Worm (Caenorhabditis elegans) whole organism, late embryonic: ENCODE results near the gene mcm-2.

ENCODE experiments used
- C08G9.2 ChIP-seq: sonication (generic microtip); optimal IDR thresholded peaks from 2 replicates; lab custom pipeline; 2016; ENCODE audit warnings: mild to moderate bottlenecking, missing genetic modification characterization, moderate library complexity, missing compliant biosample characterization
- C38D4.7 ChIP-seq: fragments of 200-800 bp; sonication (Bioruptor generic); optimal IDR thresholded peaks from 2 replicates; lab custom pipeline; 2018; ENCODE audit warnings: mild to moderate bottlenecking, missing genetic modification characterization, moderate library complexity, missing compliant biosample characterization
- F13H6.1 ChIP-seq: sonication (generic microtip); optimal IDR thresholded peaks from 2 replicates; lab custom pipeline; 2016; ENCODE audit warnings: missing genetic modification characterization, missing compliant biosample characterization
- K02D7.2 ChIP-seq: sonication (generic microtip); optimal IDR thresholded peaks from 2 replicates; lab custom pipeline; 2017; ENCODE audit warnings: mild to moderate bottlenecking, missing genetic modification characterization, missing compliant biosample characterization
- K09A11.1 ChIP-seq: sonication (generic microtip); optimal IDR thresholded peaks from 2 replicates; lab custom pipeline; 2017; ENCODE audit warnings: antibody characterized with exemption, mild to moderate bottlenecking, missing genetic modification characterization, missing compliant biosample characterization; ENCODE audit not compliant: insufficient read depth
- Y22D7AL.16 ChIP-seq: sonication (generic microtip); optimal IDR thresholded peaks from 2 replicates; lab custom pipeline; 2016; ENCODE audit warnings: missing genetic modification characterization, missing compliant biosample characterization
- ahr-1 ChIP-seq: sonication (generic microtip); optimal IDR thresholded peaks from 2 replicates; lab custom pipeline; 2016; ENCODE audit warnings: missing genetic modification characterization, missing compliant biosample characterization
- ama-1 ChIP-seq: fragments of 150-350 bp; optimal IDR thresholded peaks from 2 replicates; lab custom pipeline; 2014
- ceh-18 ChIP-seq: sonication (generic microtip); optimal IDR thresholded peaks from 2 replicates; lab custom pipeline; 2016; ENCODE audit warnings: missing genetic modification characterization, missing compliant biosample characterization
- ceh-19 ChIP-seq: fragments of 200-800 bp; sonication (Bioruptor generic); optimal IDR thresholded peaks from 2 replicates; lab custom pipeline; 2018; ENCODE audit warnings: mild to moderate bottlenecking, missing genetic modification characterization, missing compliant biosample characterization
- ceh-2 ChIP-seq: sonication (generic microtip); optimal IDR thresholded peaks from 2 replicates; lab custom pipeline; 2016; ENCODE audit warnings: missing genotype, missing genetic modification characterization, missing compliant biosample characterization
- ceh-24 ChIP-seq: sonication (generic microtip); optimal IDR thresholded peaks from 2 replicates; lab custom pipeline; 2016; ENCODE audit warnings: mild to moderate bottlenecking, missing genetic modification characterization, missing compliant biosample characterization
- ceh-30 ChIP-seq: fragments of 150-350 bp; optimal IDR thresholded peaks from 2 replicates; lab custom pipeline; 2014; ENCODE audit warnings: missing biosample characterization, missing genetic modification characterization
- ceh-48 ChIP-seq: sonication (generic microtip); optimal IDR thresholded peaks from 2 replicates; lab custom pipeline; 2016; ENCODE audit warnings: missing genetic modification characterization, inconsistent platforms, missing compliant biosample characterization
- che-1 ChIP-seq: sonication (generic microtip); optimal IDR thresholded peaks from 2 replicates; lab custom pipeline; 2016; ENCODE audit warnings: mild to moderate bottlenecking, missing genetic modification characterization, missing compliant biosample characterization
- dmd-4 ChIP-seq: sonication (generic microtip); optimal IDR thresholded peaks from 2 replicates; lab custom pipeline; 2016; ENCODE audit warnings: borderline replicate concordance, missing genetic modification characterization, missing compliant biosample characterization
- elt-2 ChIP-seq: sonication (generic microtip); optimal IDR thresholded peaks from 2 replicates; lab custom pipeline; 2016; ENCODE audit warnings: missing genetic modification reagents, missing genetic modification characterization, missing compliant biosample characterization
- ets-4 ChIP-seq: sonication (generic microtip); optimal IDR thresholded peaks from 2 replicates; lab custom pipeline; 2016; ENCODE audit warnings: missing genetic modification characterization, missing compliant biosample characterization
- fax-1 ChIP-seq: sonication (generic microtip); optimal IDR thresholded peaks from 2 replicates; lab custom pipeline; 2016; ENCODE audit warnings: missing genotype, missing genetic modification characterization, missing compliant biosample characterization
- fkh-10 ChIP-seq: fragments of 150-350 bp; optimal IDR thresholded peaks from 2 replicates; lab custom pipeline; 2014; ENCODE audit warnings: missing biosample characterization, missing genetic modification reagents, missing genetic modification characterization
- fkh-6 ChIP-seq: sonication (generic microtip); optimal IDR thresholded peaks from 2 replicates; lab custom pipeline; 2016; ENCODE audit warnings: missing genetic modification characterization, missing compliant biosample characterization
- gmeb-2 ChIP-seq: sonication (generic microtip); optimal IDR thresholded peaks from 2 replicates; lab custom pipeline; 2016; ENCODE audit warnings: missing genetic modification characterization, inconsistent platforms, missing compliant biosample characterization
- hlh-30 ChIP-seq: sonication (generic microtip); optimal IDR thresholded peaks from 2 replicates; lab custom pipeline; 2017; ENCODE audit warnings: antibody characterized with exemption, missing genetic modification characterization, missing compliant biosample characterization; ENCODE audit not compliant: insufficient read depth
- hlh-6 ChIP-seq: sonication (generic microtip); optimal IDR thresholded peaks from 2 replicates; lab custom pipeline; 2016; ENCODE audit warnings: missing genotype, missing genetic modification characterization, missing compliant biosample characterization
- hlh-8 ChIP-seq: sonication (generic microtip); optimal IDR thresholded peaks from 2 replicates; lab custom pipeline; 2016; ENCODE audit warnings: missing genotype, missing genetic modification characterization, missing compliant biosample characterization
- lin-11 ChIP-seq: fragments of 200-800 bp; sonication (Bioruptor generic); optimal IDR thresholded peaks from 2 replicates; lab custom pipeline; 2018; ENCODE audit warnings: mild to moderate bottlenecking, missing genetic modification characterization, missing compliant biosample characterization
- mec-3 ChIP-seq: sonication (generic microtip); optimal IDR thresholded peaks from 2 replicates; lab custom pipeline; 2016; ENCODE audit warnings: borderline replicate concordance, missing genetic modification characterization, missing compliant biosample characterization
- nfya-1 ChIP-seq: sonication (generic microtip); optimal IDR thresholded peaks from 2 replicates; lab custom pipeline; 2017; ENCODE audit warnings: missing genetic modification characterization, mild to moderate bottlenecking, missing compliant biosample characterization, antibody characterized with exemption, moderate library complexity
- npax-4 ChIP-seq: sonication (generic microtip); optimal IDR thresholded peaks from 2 replicates; lab custom pipeline; 2016; ENCODE audit warnings: missing genetic modification characterization, missing compliant biosample characterization
- pag-3 ChIP-seq: sonication (generic microtip); optimal IDR thresholded peaks from 2 replicates; lab custom pipeline; 2016; ENCODE audit warnings: missing compliant biosample characterization, missing genetic modification characterization, borderline replicate concordance
- pat-9 ChIP-seq: fragments of 200-800 bp; sonication (Bioruptor generic); optimal IDR thresholded peaks from 2 replicates; lab custom pipeline; 2018; ENCODE audit warnings: mild to moderate bottlenecking, missing genetic modification characterization, moderate library complexity, missing compliant biosample characterization
- pha-2 ChIP-seq: sonication (generic microtip); optimal IDR thresholded peaks from 2 replicates; lab custom pipeline; 2017; ENCODE audit warnings: mild to moderate bottlenecking, missing genetic modification characterization, missing compliant biosample characterization
- pqm-1 ChIP-seq: sonication (generic microtip); optimal IDR thresholded peaks from 2 replicates; lab custom pipeline; 2016; ENCODE audit warnings: missing genetic modification characterization, missing compliant biosample characterization
- pros-1 ChIP-seq: fragments of 150-350 bp; optimal IDR thresholded peaks from 2 replicates; lab custom pipeline; 2014; ENCODE audit warnings: missing biosample characterization, missing genetic modification reagents, missing genetic modification characterization
- rnt-1 ChIP-seq: sonication (generic microtip); optimal IDR thresholded peaks from 2 replicates; lab custom pipeline; 2016; ENCODE audit warnings: missing genetic modification characterization, missing compliant biosample characterization
- sdc-2 ChIP-seq: sonication (generic microtip); optimal IDR thresholded peaks from 2 replicates; lab custom pipeline; 2016; ENCODE audit warnings: missing genotype, missing genetic modification characterization, missing compliant biosample characterization
- sox-4 ChIP-seq: sonication (generic microtip); optimal IDR thresholded peaks from 2 replicates; lab custom pipeline; 2017; ENCODE audit warnings: mild to moderate bottlenecking, missing genetic modification characterization, inconsistent platforms, missing compliant biosample characterization
- syd-9 ChIP-seq: sonication (generic microtip); optimal IDR thresholded peaks from 2 replicates; lab custom pipeline; 2016; ENCODE audit warnings: mild to moderate bottlenecking, missing genetic modification characterization, moderate library complexity, missing compliant biosample characterization
- tbx-2 ChIP-seq: sonication (generic microtip); optimal IDR thresholded peaks from 2 replicates; lab custom pipeline; 2016; ENCODE audit warnings: missing genetic modification characterization, missing compliant biosample characterization
- tbx-7 ChIP-seq: sonication (generic microtip); optimal IDR thresholded peaks from 2 replicates; lab custom pipeline; 2016; ENCODE audit warnings: missing genotype, missing genetic modification characterization, missing compliant biosample characterization
- ttx-3 ChIP-seq: sonication (generic microtip); optimal IDR thresholded peaks from 2 replicates; lab custom pipeline; 2016; ENCODE audit warnings: missing genetic modification reagents, missing genetic modification characterization, missing compliant biosample characterization
- unc-3 ChIP-seq, 2 experiments: fragments of 200-800 bp in 1 of 2; sonication (Bioruptor generic) in 1 of 2; sonication (generic microtip) in 1 of 2; conservative IDR thresholded peaks in 1 of 2; optimal IDR thresholded peaks in 1 of 2; 2 replicates each; pipeline versions ENCODE4 v1.3.6 to Lab custom; 2016 to 2022; ENCODE audit warnings: missing compliant biosample characterization in 2 of 2, missing genetic modification characterization in 2 of 2, missing genetic modification reagents in 1 of 2
- unc-86 ChIP-seq: sonication (generic microtip); optimal IDR thresholded peaks from 2 replicates; lab custom pipeline; 2016; ENCODE audit warnings: missing genetic modification characterization, missing compliant biosample characterization
- zip-5 ChIP-seq: sonication (generic microtip); optimal IDR thresholded peaks from 2 replicates; lab custom pipeline; 2016; ENCODE audit warnings: missing genetic modification characterization, missing compliant biosample characterization
- ztf-16 ChIP-seq: sonication (generic microtip); optimal IDR thresholded peaks from 2 replicates; lab custom pipeline; 2017; ENCODE audit warnings: missing genetic modification characterization, missing compliant biosample characterization

Gene mcm-2

ce11 chrII:11977363-11977762 is 29.1 kb downstream of the mcm-2 start, which contains the start of gene Y17G7B.21:
Gene Y17G7B.21 (minus strand): TSS chrII:11977661.
- no peak for TF ChIP-seq pqm-1
- no peak for TF ChIP-seq gmeb-2 (tag; lab: Kevin White, UChicago)
- TF ChIP-seq elt-2 (tag; lab: Kevin White, UChicago): no peak
- TF ChIP-seq ama-1 (lab: Kevin White, UChicago): peak; percentile 73
- no peak for TF ChIP-seq ceh-48
- no peak for TF ChIP-seq ceh-19 (GFP tag; lab: Kevin White, UChicago)
- TF ChIP-seq hlh-6 (tag; lab: Kevin White, UChicago): peak; percentile 23
- TF ChIP-seq che-1: no peak
- no peak for TF ChIP-seq fkh-10
- no peak for TF ChIP-seq K09A11.1 (tag; lab: Kevin White, UChicago)
- TF ChIP-seq hlh-30 (tag; lab: Kevin White, UChicago): no peak
- TF ChIP-seq sdc-2 (tag; lab: Kevin White, UChicago): no peak
- no peak for TF ChIP-seq ceh-18 (tag; lab: Kevin White, UChicago)
- TF ChIP-seq mec-3 (tag; lab: Kevin White, UChicago): no peak
- TF ChIP-seq Y22D7AL.16 (tag; lab: Kevin White, UChicago): no peak
- TF ChIP-seq zip-5 (tag; lab: Kevin White, UChicago): no peak
- TF ChIP-seq unc-3 (GFP tag; conservative IDR thresholded peaks at IDR 0.05; lab: Robert Waterston, UW): no peak
- no peak for TF ChIP-seq unc-3 (tag; optimal IDR thresholded peaks at IDR 0.05; lab: Kevin White, UChicago)
- no peak for TF ChIP-seq lin-11 (tag; lab: Kevin White, UChicago)
- no peak for TF ChIP-seq C38D4.7 (GFP tag; lab: Kevin White, UChicago)
- peak; percentile 33 for TF ChIP-seq C08G9.2
- no peak for TF ChIP-seq fkh-6 (tag; lab: Kevin White, UChicago)

- TF ChIP-seq pat-9 (tag; lab: Kevin White, UChicago): no peak
- TF ChIP-seq pag-3 (tag; lab: Kevin White, UChicago): no peak
- TF ChIP-seq fax-1: no peak
- no peak for TF ChIP-seq ceh-19 (GFP tag; lab: Kevin White, UChicago)
- TF ChIP-seq ets-4 (tag; lab: Kevin White, UChicago): no peak
- no peak for TF ChIP-seq syd-9
- no peak for TF ChIP-seq unc-86 (tag; lab: Kevin White, UChicago)
- TF ChIP-seq sox-4 (tag; lab: Kevin White, UChicago): no peak
- TF ChIP-seq lin-11 (tag; lab: Kevin White, UChicago): no peak
- no peak for TF ChIP-seq rnt-1 (tag; lab: Kevin White, UChicago)
- TF ChIP-seq ttx-3 (tag; lab: Kevin White, UChicago): no peak
- no peak for TF ChIP-seq gmeb-2 (tag; lab: Kevin White, UChicago)
- no peak for TF ChIP-seq pros-1
Measured at ce11 chrII:11976727-11977259, 29.6 kb downstream of the mcm-2 start.

DNA sequence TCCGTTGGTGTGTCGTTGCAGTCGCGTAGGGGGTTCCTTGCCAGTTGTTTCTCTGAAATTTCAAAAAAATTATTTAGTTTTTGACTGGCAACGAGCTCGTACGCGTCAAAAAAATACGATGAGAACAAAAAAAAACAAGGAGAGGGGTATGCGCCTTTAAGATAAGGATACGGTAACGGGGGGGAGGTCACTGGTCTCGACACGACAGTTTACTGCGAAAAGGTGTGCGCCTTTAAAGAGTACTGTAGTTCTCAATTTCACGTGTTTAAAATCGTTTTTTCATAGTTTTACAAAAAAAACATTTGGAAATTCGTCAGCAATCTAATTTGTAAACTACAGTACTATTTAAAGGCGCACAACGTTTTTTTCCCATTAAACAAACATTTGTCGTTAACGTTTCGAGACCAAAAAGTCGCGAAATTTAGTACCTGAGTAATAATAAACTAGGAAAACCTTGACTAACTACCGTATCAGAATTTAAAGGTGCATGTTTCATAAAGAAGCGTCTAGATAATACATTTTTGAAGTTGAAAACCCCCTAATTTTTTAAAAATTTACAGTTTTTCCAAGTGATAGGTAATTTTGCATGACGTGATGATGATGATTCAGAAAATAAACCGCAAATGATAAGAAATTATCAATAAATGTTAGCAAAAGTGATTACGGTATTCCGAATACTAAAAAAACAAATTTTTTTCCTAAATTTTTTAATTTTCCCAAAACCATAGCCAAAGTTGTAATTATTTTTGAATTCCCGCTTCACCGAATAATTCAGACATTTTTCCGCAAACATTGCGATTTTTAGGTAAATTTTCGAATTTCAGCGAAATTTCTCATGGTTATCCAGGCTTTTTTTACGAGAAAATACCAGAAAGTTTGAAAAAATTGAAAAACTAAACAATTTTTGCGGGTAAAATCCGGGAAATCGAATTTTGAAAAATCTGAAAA is 32.1 kb downstream of the mcm-2 start:
- TF ChIP-seq fkh-6 (tag; lab: Kevin White, UChicago) (no peak), ztf-16 (tag; lab: Kevin White, UChicago) (no peak), ahr-1 (tag; lab: Kevin White, UChicago) (no peak), elt-2 (tag; lab: Kevin White, UChicago) (peak; percentile 23), gmeb-2 (tag; lab: Kevin White, UChicago) (peak; percentile 67), K02D7.2 (tag; lab: Kevin White, UChicago) (no peak), nfya-1 (tag; lab: Kevin White, UChicago) (peak; percentile 4), ceh-30 (tag; lab: Kevin White, UChicago) (no peak), ceh-2 (tag; lab: Kevin White, UChicago) (no peak), npax-4 (tag; lab: Kevin White, UChicago) (no peak), tbx-7 (tag; lab: Kevin White, UChicago) (no peak), F13H6.1 (tag; lab: Kevin White, UChicago) (no peak), dmd-4 (tag; lab: Kevin White, UChicago) (no peak), K09A11.1 (tag; lab: Kevin White, UChicago) (no peak), syd-9 (no peak), ets-4 (tag; lab: Kevin White, UChicago) (no peak), C38D4.7 (GFP tag; lab: Kevin White, UChicago) (peak; percentile 25), mec-3 (tag; lab: Kevin White, UChicago) (no peak), ttx-3 (tag; lab: Kevin White, UChicago) (no peak), hlh-8 (no peak), C08G9.2 (no peak), tbx-2 (tag; lab: Kevin White, UChicago) (no peak), pha-2 (tag; lab: Kevin White, UChicago) (no peak), ceh-24 (no peak)
